Comparison of ENCODE assay signal across 2 worm cellular contexts in the genomic region with DNA sequence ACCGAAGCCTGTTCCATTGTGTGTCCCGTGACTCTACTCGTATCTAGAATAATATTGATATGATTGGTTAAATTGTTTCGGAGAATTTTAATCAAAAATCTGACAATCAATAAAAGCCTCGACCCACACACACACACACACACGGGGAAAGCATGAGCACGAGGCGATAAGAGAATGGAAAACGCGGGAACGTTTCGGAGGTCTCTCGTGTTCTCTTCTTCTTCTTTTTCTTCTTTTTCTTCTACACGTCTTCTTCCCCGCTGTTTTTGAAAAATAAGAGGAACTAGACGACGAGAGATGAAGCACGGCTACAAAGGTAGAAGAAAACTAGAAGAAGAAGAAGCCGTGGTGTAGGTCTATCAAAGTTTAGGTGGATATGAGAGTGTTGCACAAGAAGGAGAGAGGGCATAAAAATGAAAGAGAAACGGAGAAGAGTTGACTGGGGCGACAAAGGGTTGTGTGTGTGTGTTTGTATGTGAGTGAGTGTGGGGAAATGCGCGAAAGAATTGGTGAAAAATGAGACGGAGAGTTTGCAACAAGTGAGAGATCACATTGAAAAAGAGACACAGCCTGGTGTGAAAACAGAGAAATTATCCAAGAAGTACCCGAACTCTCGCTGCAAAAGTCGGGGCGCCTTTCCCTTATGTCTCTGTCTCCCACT.
TF ChIP-seq lines count a peak whose summit lies in the region.

Gene mlk-1, minus strand, starts transcription at position 51 of the 661 bp plus-strand sequence.

TF ChIP-seq in whole organism, L1 larva, 84 proteins besides CTCF, POLR2A, EP300 and RAD21 (continued from another document):
- TF ChIP-seq ceh-88 (GFP tag; IDR thresholded peaks at IDR 0.05; lab: Robert Waterston, UW), result no peak
- peak; percentile 56 to 68 for TF ChIP-seq efl-1 (optimal IDR thresholded peaks at IDR 0.05; lab: Kevin White, UChicago)
- peak; percentile 37 to 90 for TF ChIP-seq efl-1 (GFP tag; optimal IDR thresholded peaks at IDR 0.05 in 1 of 2; lab: Kevin White, UChicago)
- TF ChIP-seq dsc-1 (tag; optimal IDR thresholded peaks at IDR 0.05; lab: Kevin White, UChicago), result peak; percentile 15
- no peak for TF ChIP-seq unc-62 (GFP tag; optimal IDR thresholded peaks at IDR 0.05; lab: Kevin White, UChicago)
- peak; percentile 18 for TF ChIP-seq unc-130 (tag; optimal IDR thresholded peaks at IDR 0.05; lab: Kevin White, UChicago)
- TF ChIP-seq fkh-8 (tag; optimal IDR thresholded peaks at IDR 0.05; lab: Kevin White, UChicago), result peak; percentile 79
- TF ChIP-seq nhr-85 (tag; lab: Kevin White, UChicago), result peak; percentile 51
- peak; percentile 24 for TF ChIP-seq mef-2 (tag; optimal IDR thresholded peaks at IDR 0.05; lab: Kevin White, UChicago)
- no peak for TF ChIP-seq pax-3 (tag; optimal IDR thresholded peaks at IDR 0.05; lab: Kevin White, UChicago)
- TF ChIP-seq irx-1 (tag; optimal IDR thresholded peaks at IDR 0.05; lab: Kevin White, UChicago), result no peak
- TF ChIP-seq F16B12.6 (tag; optimal IDR thresholded peaks at IDR 0.05; lab: Kevin White, UChicago), result no peak
- TF ChIP-seq sptf-1 (tag; optimal IDR thresholded peaks at IDR 0.05; lab: Kevin White, UChicago), result no peak
- TF ChIP-seq tbx-2 (tag; optimal IDR thresholded peaks at IDR 0.05; lab: Kevin White, UChicago), result peak; percentile 58
- no peak for TF ChIP-seq C34B4.2 (tag; optimal IDR thresholded peaks at IDR 0.05; lab: Kevin White, UChicago)
- TF ChIP-seq elt-2 (tag; optimal IDR thresholded peaks at IDR 0.05; lab: Kevin White, UChicago), result peak; percentile 48
- TF ChIP-seq nhr-28 (tag; optimal IDR thresholded peaks at IDR 0.05; lab: Kevin White, UChicago), result no peak
- TF ChIP-seq lsy-2 (tag; optimal IDR thresholded peaks at IDR 0.05; lab: Kevin White, UChicago), result peak; percentile 39 to 75
- no peak for TF ChIP-seq ces-1 (GFP tag; optimal IDR thresholded peaks at IDR 0.05; lab: Kevin White, UChicago)
- TF ChIP-seq jun-1 (tag; optimal IDR thresholded peaks at IDR 0.05; lab: Kevin White, UChicago), result peak; percentile 36
- TF ChIP-seq xbp-1 (tag; optimal IDR thresholded peaks at IDR 0.05; lab: Kevin White, UChicago), result peak; percentile 10
- peak; percentile 70 for TF ChIP-seq swsn-7 (tag; optimal IDR thresholded peaks at IDR 0.05; lab: Kevin White, UChicago)
- TF ChIP-seq nhr-20 (tag; optimal IDR thresholded peaks at IDR 0.05; lab: Kevin White, UChicago), result peak; percentile 44
- TF ChIP-seq lin-35 (GFP tag; optimal IDR thresholded peaks at IDR 0.05; lab: Kevin White, UChicago), result peak; percentile 21 to 26
- TF ChIP-seq vab-15 (tag; optimal IDR thresholded peaks at IDR 0.05; lab: Kevin White, UChicago), result no peak
- TF ChIP-seq isw-1 (GFP tag; IDR thresholded peaks at IDR 0.05; lab: Robert Waterston, UW), result peak; percentile 36
- TF ChIP-seq pqm-1 (tag; optimal IDR thresholded peaks at IDR 0.05; lab: Kevin White, UChicago), result no peak
- peak; percentile 16 for TF ChIP-seq ama-1 (optimal IDR thresholded peaks at IDR 0.05; lab: Kevin White, UChicago)
- peak; percentile 38 for TF ChIP-seq snpc-4 (tag; optimal IDR thresholded peaks at IDR 0.05; lab: Kevin White, UChicago)
- no peak for TF ChIP-seq ceh-90 (tag; optimal IDR thresholded peaks at IDR 0.05; lab: Kevin White, UChicago)
- TF ChIP-seq dpl-1 (GFP tag; optimal IDR thresholded peaks at IDR 0.05; lab: Kevin White, UChicago), result peak in 2 of 3 experiments; percentile 6 to 36
- peak; percentile 96 for TF ChIP-seq lin-14 (GFP tag; optimal IDR thresholded peaks at IDR 0.05; lab: Kevin White, UChicago)
- TF ChIP-seq nhr-71 (tag; optimal IDR thresholded peaks at IDR 0.05; lab: Kevin White, UChicago), result peak; percentile 57
- no peak for TF ChIP-seq fos-1 (tag; optimal IDR thresholded peaks at IDR 0.05; lab: Kevin White, UChicago)
- no peak for TF ChIP-seq mdl-1 (tag; optimal IDR thresholded peaks at IDR 0.05; lab: Kevin White, UChicago)
- peak; percentile 6 for TF ChIP-seq rnt-1 (tag; optimal IDR thresholded peaks at IDR 0.05; lab: Kevin White, UChicago)
- no peak for TF ChIP-seq sox-4 (tag; optimal IDR thresholded peaks at IDR 0.05; lab: Kevin White, UChicago)

TF ChIP-seq in whole organism, L3 larva, 47 proteins besides CTCF, POLR2A, EP300 and RAD21 (continued from another document):
- TF ChIP-seq fkh-2 (tag; optimal IDR thresholded peaks at IDR 0.05; lab: Kevin White, UChicago) (no peak), nhr-237 (tag; optimal IDR thresholded peaks at IDR 0.05; lab: Kevin White, UChicago) (no peak), nhr-23 (tag; optimal IDR thresholded peaks at IDR 0.05; lab: Kevin White, UChicago) (peak; percentile 48), eor-1 (tag; optimal IDR thresholded peaks at IDR 0.05; lab: Kevin White, UChicago) (no peak), tbx-2 (tag; optimal IDR thresholded peaks at IDR 0.05; lab: Kevin White, UChicago) (no peak), unc-39 (tag; optimal IDR thresholded peaks at IDR 0.05; lab: Kevin White, UChicago) (no peak), ztf-4 (tag; optimal IDR thresholded peaks at IDR 0.05; lab: Kevin White, UChicago) (no peak), elt-2 (tag; optimal IDR thresholded peaks at IDR 0.05; lab: Kevin White, UChicago) (peak; percentile 54), unc-62 (GFP tag; optimal IDR thresholded peaks at IDR 0.05; lab: Kevin White, UChicago) (no peak), ZK546.5 (tag; optimal IDR thresholded peaks at IDR 0.05; lab: Kevin White, UChicago) (no peak), nhr-11 (tag; optimal IDR thresholded peaks at IDR 0.05; lab: Kevin White, UChicago) (peak; percentile 66), snpc-4 (tag; optimal IDR thresholded peaks at IDR 0.05; lab: Kevin White, UChicago) (peak; percentile 25), nhr-76 (tag; optimal IDR thresholded peaks at IDR 0.05; lab: Kevin White, UChicago) (no peak), nhr-67 (tag; optimal IDR thresholded peaks at IDR 0.05; lab: Kevin White, UChicago) (no peak), skn-1 (tag; optimal IDR thresholded peaks at IDR 0.05; lab: Kevin White, UChicago) (no peak), ztf-11 (tag; optimal IDR thresholded peaks at IDR 0.05; lab: Kevin White, UChicago) (no peak), nhr-25 (tag; optimal IDR thresholded peaks at IDR 0.05; lab: Kevin White, UChicago) (peak; percentile 39), ceh-9 (tag; optimal IDR thresholded peaks at IDR 0.05; lab: Kevin White, UChicago) (no peak), mml-1 (tag; optimal IDR thresholded peaks at IDR 0.05; lab: Kevin White, UChicago) (no peak), nhr-12 (tag; optimal IDR thresholded peaks at IDR 0.05; lab: Kevin White, UChicago) (no peak), zag-1 (tag; optimal IDR thresholded peaks at IDR 0.05; lab: Kevin White, UChicago) (no peak), daf-12 (tag; optimal IDR thresholded peaks at IDR 0.05; lab: Kevin White, UChicago) (no peak), nfya-1 (tag; optimal IDR thresholded peaks at IDR 0.05; lab: Kevin White, UChicago; ENCODE audit: insufficient read depth) (peak; percentile 76), nhr-77 (tag; optimal IDR thresholded peaks at IDR 0.05; lab: Kevin White, UChicago) (no peak), pqm-1 (tag; optimal IDR thresholded peaks at IDR 0.05; lab: Kevin White, UChicago) (peak; percentile 16), nhr-43 (tag; optimal IDR thresholded peaks at IDR 0.05; lab: Kevin White, UChicago; ENCODE audit: poor library complexity, severe bottlenecking) (peak; percentile 36), pha-4 (tag; optimal IDR thresholded peaks at IDR 0.05; lab: Kevin White, UChicago) (peak; percentile 69), nhr-28 (tag; optimal IDR thresholded peaks at IDR 0.05; lab: Kevin White, UChicago) (no peak), lin-15B (tag; optimal IDR thresholded peaks at IDR 0.05; lab: Kevin White, UChicago) (peak; percentile 44)
